Worm (Caenorhabditis elegans) whole organism, L4 larva: ENCODE measurements around the gene pept-1.

Experiments
- D1046.2 ChIP-seq: fragments of 200-800 bp; sonication (Bioruptor generic); IDR thresholded peaks from 2 replicates; pipeline ENCODE4 v1.3.6; 2022; ENCODE audit warnings: missing genetic modification characterization, missing compliant biosample characterization
- ama-1 ChIP-seq: fragments of 150-350 bp; optimal IDR thresholded peaks from 2 replicates; lab custom pipeline; 2014; ENCODE audit warnings: inconsistent platforms, mixed read lengths
- ceh-28 ChIP-seq: fragments of 150-350 bp; optimal IDR thresholded peaks from 2 replicates; lab custom pipeline; 2014; ENCODE audit warnings: missing biosample characterization, missing genetic modification reagents, missing genetic modification characterization
- fkh-10 ChIP-seq: fragments of 150-350 bp; optimal IDR thresholded peaks from 2 replicates; lab custom pipeline; 2014; ENCODE audit warnings: missing biosample characterization, missing genetic modification reagents, missing genetic modification characterization
- jun-1 ChIP-seq: fragments of 150-350 bp; optimal IDR thresholded peaks from 2 replicates; lab custom pipeline; 2014; ENCODE audit warnings: missing biosample characterization, missing genetic modification reagents, missing genetic modification characterization
- nhr-28 ChIP-seq: fragments of 150-350 bp; optimal IDR thresholded peaks from 2 replicates; lab custom pipeline; 2014; ENCODE audit warnings: missing biosample characterization, missing genetic modification characterization
- snpc-4 ChIP-seq: fragments of 150-350 bp; optimal IDR thresholded peaks from 2 replicates; lab custom pipeline; 2014; ENCODE audit warnings: missing biosample characterization, missing genetic modification characterization
- unc-130 ChIP-seq: sonication (generic microtip); optimal IDR thresholded peaks from 2 replicates; lab custom pipeline; 2016; ENCODE audit warnings: missing genetic modification reagents, missing genetic modification characterization, missing compliant biosample characterization
- unc-39 ChIP-seq: sonication (generic microtip); optimal IDR thresholded peaks from 2 replicates; lab custom pipeline; 2017; ENCODE audit warnings: missing biosample characterization, missing genetic modification characterization
- unc-62 ChIP-seq, 3 experiments: fragments of 150-350 bp in 1 of 3; sonication (generic microtip); optimal IDR thresholded peaks in 2 of 3; peaks in 1 of 3; 1 replicate in 1 of 3; 2 replicates in 2 of 3; lab custom pipeline; 2014 to 2017; ENCODE audit warnings: missing biosample characterization in 3 of 3, missing genetic modification characterization in 3 of 3, missing genetic modification reagents in 3 of 3, missing genotype in 1 of 3
- zag-1 ChIP-seq: fragments of 150-350 bp; optimal IDR thresholded peaks from 2 replicates; lab custom pipeline; 2014; ENCODE audit warnings: missing biosample characterization, missing genetic modification characterization

ce11 chrX:6443373-6443772, 13.3 kb upstream of the pept-1 start, which contains the start of gene K10C2.7:
- TF ChIP-seq unc-130, result no peak
- TF ChIP-seq fkh-10, result no peak
- TF ChIP-seq ceh-28 (tag; lab: Kevin White, UChicago), result no peak
- no peak for TF ChIP-seq unc-39 (tag; lab: Kevin White, UChicago)
- no peak for TF ChIP-seq ama-1
- no peak for TF ChIP-seq zag-1
- TF ChIP-seq nhr-28 (tag; lab: Kevin White, UChicago), result no peak
- TF ChIP-seq D1046.2, result no peak
- no peak for TF ChIP-seq jun-1 (tag; lab: Kevin White, UChicago)
- no peak for TF ChIP-seq unc-62 (GFP tag; optimal IDR thresholded peaks at IDR 0.05 in 1 of 2; lab: Kevin White, UChicago)
- TF ChIP-seq unc-62 (tag; optimal IDR thresholded peaks at IDR 0.05; lab: Kevin White, UChicago), result no peak
- no peak for TF ChIP-seq snpc-4 (tag; lab: Kevin White, UChicago)
